Fruit fly (Drosophila melanogaster): ENCODE measurements around the gene cindr.

The cindr gene

DNA sequence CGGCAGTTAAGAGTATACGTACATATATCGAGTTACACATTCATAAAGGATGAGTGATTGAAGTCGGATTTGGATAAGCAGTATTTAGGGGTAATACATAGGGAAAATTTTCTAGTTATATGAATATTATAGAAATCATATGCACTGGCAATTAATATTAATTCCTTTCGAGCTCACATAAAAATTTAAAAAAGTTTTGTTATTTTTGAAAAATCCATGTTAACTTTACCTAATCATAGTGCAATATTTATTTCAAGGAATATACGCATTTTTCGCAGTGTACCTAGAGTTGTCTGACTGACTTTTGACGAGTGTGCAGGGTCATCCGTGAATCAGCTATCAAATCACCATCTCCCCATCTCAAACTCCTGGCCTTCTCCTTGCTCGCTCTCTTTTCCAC, 56.0 kb downstream of the cindr start (continued):
- TF ChIP-seq CG3032 (tag; optimal IDR thresholded peaks at IDR 0.05) (peak; percentile 34), topi (GFP tag; optimal IDR thresholded peaks at IDR 0.05) (no peak), esn (GFP tag; optimal IDR thresholded peaks at IDR 0.05) (no peak), cyc (GFP tag; optimal IDR thresholded peaks at IDR 0.05) (no peak), acj6 (GFP tag; optimal IDR thresholded peaks at IDR 0.05) (peak; percentile 7), Blimp-1 (GFP tag; optimal IDR thresholded peaks at IDR 0.05) (no peak), CG10669 (GFP tag; optimal IDR thresholded peaks at IDR 0.05) (peak; percentile 45), Met (GFP tag; optimal IDR thresholded peaks at IDR 0.05) (no peak), CG4318 (GFP tag; optimal IDR thresholded peaks at IDR 0.05) (peak; percentile 40), CG31627 (GFP tag; optimal IDR thresholded peaks at IDR 0.05) (no peak), CG9139 (GFP tag; optimal IDR thresholded peaks at IDR 0.05) (no peak)

DNA sequence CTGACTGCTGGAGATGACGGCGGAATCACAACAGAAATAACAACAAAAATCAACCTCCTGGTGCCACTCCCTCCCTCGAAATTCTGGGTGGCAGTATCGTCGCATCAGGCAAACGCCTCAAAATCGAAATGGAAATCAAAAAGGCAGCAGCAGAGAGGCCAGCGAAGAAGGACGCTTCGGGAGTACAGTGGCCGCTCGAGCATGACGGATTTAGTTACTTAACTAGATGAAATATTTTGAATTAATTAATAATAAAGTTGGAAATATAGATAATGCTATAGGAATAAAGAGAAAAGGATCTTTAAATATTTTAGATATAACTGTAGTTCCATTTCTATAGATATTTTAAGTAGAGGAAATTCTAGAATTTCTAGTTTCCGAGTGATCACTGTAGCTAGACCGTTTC, 57.0 kb downstream of the cindr start:
- TF ChIP-seq CG11762 (GFP tag; optimal IDR thresholded peaks at IDR 0.05; ENCODE audit: insufficient read depth): no peak
- no peak for TF ChIP-seq OdsH (GFP tag; optimal IDR thresholded peaks at IDR 0.05)
- TF ChIP-seq CG32006 (GFP tag; optimal IDR thresholded peaks at IDR 0.05): no peak
- TF ChIP-seq fd59A (GFP tag; optimal IDR thresholded peaks at IDR 0.05): peak; percentile 26
- no peak for TF ChIP-seq Smox (GFP tag; optimal IDR thresholded peaks at IDR 0.05)
- TF ChIP-seq svp (GFP tag): peak; percentile 46
- TF ChIP-seq dsx (GFP tag; optimal IDR thresholded peaks at IDR 0.05; ENCODE audit: poor library complexity, severe bottlenecking): no peak
- peak; percentile 17 for TF ChIP-seq acj6 (GFP tag; optimal IDR thresholded peaks at IDR 0.05)
- no peak for TF ChIP-seq CG8119 (GFP tag; IDR thresholded peaks at IDR 0.05)
- no peak for TF ChIP-seq Met (GFP tag; optimal IDR thresholded peaks at IDR 0.05)
- TF ChIP-seq CG6854 (GFP tag; optimal IDR thresholded peaks at IDR 0.05): no peak
- no peak for TF ChIP-seq Hr4 (GFP tag; optimal IDR thresholded peaks at IDR 0.05)
- no peak for TF ChIP-seq CG9139 (GFP tag; optimal IDR thresholded peaks at IDR 0.05)
- no peak for TF ChIP-seq Gug (GFP tag; IDR thresholded peaks at IDR 0.05)
- peak; percentile 35 for TF ChIP-seq Ets96B (tag; optimal IDR thresholded peaks at IDR 0.05)
- no peak for TF ChIP-seq Sox14 (GFP tag; optimal IDR thresholded peaks at IDR 0.05)
- TF ChIP-seq CG34406 (GFP tag; optimal IDR thresholded peaks at IDR 0.05): peak; percentile 31
- TF ChIP-seq CG6808 (GFP tag; optimal IDR thresholded peaks at IDR 0.05): peak; percentile 6
- TF ChIP-seq Sox102F (GFP tag; optimal IDR thresholded peaks at IDR 0.05): no peak
- TF ChIP-seq CG3032 (tag; optimal IDR thresholded peaks at IDR 0.05): peak; percentile 15
- TF ChIP-seq fkh (GFP tag; optimal IDR thresholded peaks at IDR 0.05): no peak
- peak in 1 of 2 experiments; percentile 50 for TF ChIP-seq ss (GFP tag; optimal IDR thresholded peaks at IDR 0.05)
- TF ChIP-seq salr (GFP tag; optimal IDR thresholded peaks at IDR 0.05): no peak
- peak; percentile 83 for TF ChIP-seq Eip78C (GFP tag)
- TF ChIP-seq CG11902 (GFP tag; optimal IDR thresholded peaks at IDR 0.05): no peak
- TF ChIP-seq CG8632 (GFP tag; optimal IDR thresholded peaks at IDR 0.05): peak; percentile 38
- no peak for TF ChIP-seq net (GFP tag; optimal IDR thresholded peaks at IDR 0.05)

DNA sequence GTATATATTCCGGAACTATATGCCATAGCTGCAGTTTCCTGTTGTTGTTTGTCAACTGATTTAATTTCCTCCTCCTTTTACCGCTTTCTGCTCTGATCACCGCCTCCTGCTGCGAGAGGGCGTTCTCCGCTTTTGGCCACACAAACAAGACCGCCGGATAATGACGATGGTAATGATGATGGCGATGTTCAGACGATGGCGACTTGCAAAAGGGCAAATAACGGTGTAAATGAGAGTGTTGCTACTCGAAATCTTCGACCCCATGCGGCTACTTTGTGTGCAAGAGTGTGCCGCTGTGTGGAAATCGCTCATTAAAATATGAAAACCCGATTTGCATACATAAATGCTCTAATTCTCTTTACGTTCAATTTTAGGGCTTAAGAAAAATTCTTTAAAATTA, 57.5 kb downstream of the cindr start:
- no peak for TF ChIP-seq CG10631 (GFP tag; optimal IDR thresholded peaks at IDR 0.05)
- TF ChIP-seq svp (GFP tag): peak; percentile 2

DNA sequence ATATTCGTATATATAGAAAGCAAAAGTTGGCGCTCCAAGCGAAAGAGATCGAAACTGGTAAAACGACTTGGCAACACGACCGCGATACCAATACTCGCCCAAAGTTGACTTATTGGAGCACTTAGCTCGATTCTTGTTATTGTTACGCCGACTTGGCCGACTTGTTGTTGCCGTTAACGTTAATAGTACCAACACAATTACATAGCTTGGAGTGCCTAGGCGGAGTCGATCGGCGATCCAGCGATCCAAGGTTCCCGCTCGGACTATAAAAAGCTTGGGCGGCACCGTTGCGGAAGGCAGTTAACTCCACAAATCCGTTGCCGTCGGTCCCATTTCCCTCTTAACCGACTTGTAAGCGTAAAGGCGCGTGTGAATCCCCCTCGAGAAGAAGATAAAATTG, 58.8 kb downstream of the cindr start, which contains the start of gene Cpr100A:
TSS of gene Cpr100A (plus strand) at position 290 of the 400 bp plus-strand sequence.
- TF ChIP-seq Eip78C (GFP tag) (peak; percentile 57), CG4318 (GFP tag; optimal IDR thresholded peaks at IDR 0.05) (no peak), Blimp-1 (GFP tag; optimal IDR thresholded peaks at IDR 0.05) (peak; percentile 63), esn (GFP tag; optimal IDR thresholded peaks at IDR 0.05) (no peak), CG16779 (tag; optimal IDR thresholded peaks at IDR 0.05) (no peak), CG8632 (GFP tag; optimal IDR thresholded peaks at IDR 0.05) (no peak), CG7368 (GFP tag; optimal IDR thresholded peaks at IDR 0.05) (no peak), Hr38 (GFP tag; optimal IDR thresholded peaks at IDR 0.05) (no peak)
